Fruit fly (Drosophila melanogaster) whole organism, embryonic: Measurements from ENCODE around the gene CG34138.

Experiments used
- BEAF-32 ChIP-seq: fragments of 200-800 bp; sonication (Bioruptor generic); optimal IDR thresholded peaks from 3 replicates; lab custom pipeline; 2017; ENCODE audit warnings: missing biosample characterization, missing genetic modification characterization, mild to moderate bottlenecking, moderate library complexity, missing genetic modification reagents
- CG10147 ChIP-seq: fragments of 200-800 bp; sonication (Bioruptor generic); optimal IDR thresholded peaks from 2 replicates; lab custom pipeline; 2019; ENCODE audit warnings: missing biosample characterization, mild to moderate bottlenecking, missing genetic modification characterization, moderate library complexity
- CG10431 ChIP-seq: fragments of 200-800 bp; sonication (Bioruptor generic); optimal IDR thresholded peaks from 3 replicates; lab custom pipeline; 2018; ENCODE audit warnings: missing biosample characterization, mild to moderate bottlenecking, missing genetic modification characterization
- CG10543 ChIP-seq: fragments of 200-800 bp; sonication (Bioruptor generic); optimal IDR thresholded peaks from 3 replicates; lab custom pipeline; 2017; ENCODE audit warnings: missing biosample characterization, mild to moderate bottlenecking, missing genetic modification characterization, moderate library complexity
- CG10654 ChIP-seq: fragments of 200-800 bp; sonication (Bioruptor generic); optimal IDR thresholded peaks from 2 replicates; lab custom pipeline; 2016; ENCODE audit warnings: missing biosample characterization, missing genetic modification characterization
- CG10959 ChIP-seq: fragments of 200-800 bp; sonication (Bioruptor generic); IDR thresholded peaks from 2 replicates; pipeline ENCODE4 v1.3.6; 2022; ENCODE audit warnings: missing biosample characterization, missing genetic modification characterization
- CG14860 ChIP-seq: fragments of 200-800 bp; sonication (Bioruptor generic); IDR thresholded peaks from 3 replicates; pipeline ENCODE4 v1.3.6; 2022; ENCODE audit warnings: missing biosample characterization, missing genetic modification characterization; ENCODE audit not compliant: partially characterized antibody
- CG15514 ChIP-seq: fragments of 200-800 bp; sonication (Bioruptor generic); optimal IDR thresholded peaks from 3 replicates; lab custom pipeline; 2017; ENCODE audit warnings: missing biosample characterization, missing genetic modification characterization, mild to moderate bottlenecking, moderate library complexity, missing genetic modification reagents
- CG16863 ChIP-seq: fragments of 200-800 bp; sonication (Bioruptor generic); optimal IDR thresholded peaks from 3 replicates; lab custom pipeline; 2016; ENCODE audit warnings: missing biosample characterization, missing genetic modification characterization
- CG30020 ChIP-seq: fragments of 200-800 bp; optimal IDR thresholded peaks from 2 replicates; lab custom pipeline; 2019; ENCODE audit warnings: missing biosample characterization, mild to moderate bottlenecking, missing genetic modification characterization, moderate library complexity
- CG31388 ChIP-seq: fragments of 200-800 bp; sonication (Bioruptor generic); optimal IDR thresholded peaks from 2 replicates; lab custom pipeline; 2016; ENCODE audit warnings: missing biosample characterization, missing genetic modification characterization
- CG3281 ChIP-seq: fragments of 200-800 bp; sonication (Bioruptor generic); optimal IDR thresholded peaks from 3 replicates; lab custom pipeline; 2017; ENCODE audit warnings: missing biosample characterization, mild to moderate bottlenecking, missing genetic modification characterization
- CG3838 ChIP-seq: fragments of 200-800 bp; sonication (Bioruptor generic); optimal IDR thresholded peaks from 3 replicates; lab custom pipeline; 2016; ENCODE audit warnings: missing biosample characterization, missing genetic modification characterization
- CG5953 ChIP-seq: fragments of 200-800 bp; sonication (Bioruptor generic); IDR thresholded peaks from 2 replicates; pipeline ENCODE4 v1.3.6; 2022; ENCODE audit warnings: missing biosample characterization, missing genetic modification characterization
- CG6272 ChIP-seq: fragments of 200-800 bp; sonication (Bioruptor generic); IDR thresholded peaks from 2 replicates; pipeline ENCODE4 v1.3.6; 2022; ENCODE audit warnings: missing biosample characterization, missing genetic modification characterization
- CG6654 ChIP-seq: fragments of 200-800 bp; sonication (Bioruptor generic); optimal IDR thresholded peaks from 2 replicates; lab custom pipeline; 2017; ENCODE audit warnings: missing biosample characterization, mild to moderate bottlenecking, missing genetic modification characterization
- CG6854 ChIP-seq: fragments of 200-800 bp; sonication (Bioruptor generic); optimal IDR thresholded peaks from 3 replicates; lab custom pipeline; 2017; ENCODE audit warnings: missing biosample characterization, mild to moderate bottlenecking, missing genetic modification characterization
- CG7372 ChIP-seq: fragments of 200-800 bp; sonication (Bioruptor generic); IDR thresholded peaks from 2 replicates; pipeline ENCODE4 v1.3.6; 2022; ENCODE audit warnings: missing biosample characterization, missing genetic modification characterization
- CG8944 ChIP-seq: fragments of 200-800 bp; sonication (Bioruptor generic); optimal IDR thresholded peaks from 3 replicates; lab custom pipeline; 2016; ENCODE audit warnings: missing biosample characterization, missing genetic modification characterization
- CG9437 ChIP-seq: fragments of 200-800 bp; sonication (Bioruptor generic); optimal IDR thresholded peaks from 2 replicates; lab custom pipeline; 2018; ENCODE audit warnings: missing biosample characterization, mild to moderate bottlenecking, missing genetic modification characterization
- CG9817 ChIP-seq: fragments of 200-800 bp; sonication (Bioruptor generic); optimal IDR thresholded peaks from 2 replicates; lab custom pipeline; 2018; ENCODE audit warnings: missing biosample characterization, mild to moderate bottlenecking, missing genetic modification characterization, moderate library complexity
- CrebB ChIP-seq: fragments of 200-800 bp; sonication (Bioruptor generic); optimal IDR thresholded peaks from 3 replicates; lab custom pipeline; 2018; ENCODE audit warnings: missing biosample characterization, mild to moderate bottlenecking, missing genetic modification characterization
- Dek ChIP-seq: fragments of 200-800 bp; sonication (Bioruptor generic); optimal IDR thresholded peaks from 3 replicates; lab custom pipeline; 2019; ENCODE audit warnings: missing biosample characterization, mild to moderate bottlenecking, missing genetic modification characterization, moderate library complexity
- Ets65A ChIP-seq: fragments of 200-800 bp; sonication (Bioruptor generic); peaks from one replicate; lab custom pipeline; 2016; ENCODE audit warnings: missing biosample characterization, missing genetic modification characterization
- Gug ChIP-seq: fragments of 200-800 bp; sonication (Bioruptor generic); IDR thresholded peaks from 4 replicates; pipeline ENCODE4 v1.3.6; 2022; ENCODE audit warnings: missing biosample characterization, missing genetic modification characterization
- HHEX ChIP-seq: fragments of 200-800 bp; sonication (Bioruptor generic); optimal IDR thresholded peaks from 3 replicates; lab custom pipeline; 2017; ENCODE audit warnings: missing biosample characterization, mild to moderate bottlenecking, missing genetic modification characterization, missing genetic modification reagents
- HmgD ChIP-seq: fragments of 200-800 bp; sonication (Bioruptor generic); optimal IDR thresholded peaks from 3 replicates; lab custom pipeline; 2016; ENCODE audit warnings: missing biosample characterization, missing genetic modification characterization
- Jarid2 ChIP-seq: fragments of 200-800 bp; sonication (Bioruptor generic); optimal IDR thresholded peaks from 3 replicates; lab custom pipeline; 2017; ENCODE audit warnings: mild to moderate bottlenecking, missing biosample characterization, missing genetic modification reagents, missing genetic modification characterization
- Myb ChIP-seq: fragments of 200-800 bp; sonication (Bioruptor generic); optimal IDR thresholded peaks from 2 replicates; lab custom pipeline; 2016; ENCODE audit warnings: missing biosample characterization, missing genetic modification characterization
- Taf1 ChIP-seq: fragments of 200-800 bp; sonication (Bioruptor generic); IDR thresholded peaks from 2 replicates; pipeline ENCODE4 v1.3.6; 2022; ENCODE audit warnings: missing biosample characterization, missing genetic modification characterization
- Xbp1 ChIP-seq: fragments of 200-800 bp; sonication (Bioruptor generic); optimal IDR thresholded peaks from 3 replicates; lab custom pipeline; 2016; ENCODE audit warnings: missing biosample characterization, mild to moderate bottlenecking, missing genetic modification characterization
- abd-A ChIP-seq: fragments of 200-800 bp; sonication (Bioruptor generic); optimal IDR thresholded peaks from 3 replicates; lab custom pipeline; 2019; ENCODE audit warnings: missing biosample characterization, mild to moderate bottlenecking, missing genetic modification characterization, moderate library complexity
- ato ChIP-seq: fragments of 200-800 bp; sonication (Bioruptor generic); IDR thresholded peaks from 2 replicates; pipeline ENCODE4 v1.3.6; 2022; ENCODE audit warnings: missing biosample characterization, missing genetic modification characterization; ENCODE audit not compliant: partially characterized antibody
- bsh ChIP-seq, 2 experiments: fragments of 200-800 bp; sonication (Bioruptor generic); optimal IDR thresholded peaks; 2 replicates each; lab custom pipeline; 2017 to 2018; ENCODE audit warnings: mild to moderate bottlenecking in 2 of 2, missing biosample characterization in 2 of 2, missing genetic modification characterization in 2 of 2, moderate library complexity in 1 of 2
- cato ChIP-seq: fragments of 200-800 bp; sonication (Bioruptor generic); optimal IDR thresholded peaks from 2 replicates; lab custom pipeline; 2016; ENCODE audit warnings: missing biosample characterization, missing genetic modification characterization, borderline replicate concordance
- dysf ChIP-seq: fragments of 200-800 bp; sonication (Bioruptor generic); IDR thresholded peaks from 3 replicates; pipeline ENCODE4 v1.3.6; 2022; ENCODE audit warnings: missing biosample characterization, missing genetic modification characterization
- esg ChIP-seq: fragments of 200-800 bp; sonication (Bioruptor generic); conservative IDR thresholded peaks from 2 replicates; pipeline ENCODE4 v1.3.6; 2022; ENCODE audit warnings: missing biosample characterization, missing genetic modification characterization
- exex ChIP-seq: fragments of 200-800 bp; sonication (Bioruptor generic); optimal IDR thresholded peaks from 4 replicates; lab custom pipeline; 2018; ENCODE audit warnings: missing biosample characterization, mild to moderate bottlenecking, missing genetic modification characterization, moderate library complexity
- grau ChIP-seq: fragments of 200-800 bp; optimal IDR thresholded peaks from 3 replicates; lab custom pipeline; 2019; ENCODE audit warnings: missing biosample characterization, mild to moderate bottlenecking, missing genetic modification characterization, moderate library complexity
- gsb ChIP-seq: fragments of 200-800 bp; sonication (Bioruptor generic); IDR thresholded peaks from 2 replicates; pipeline ENCODE4 v1.3.6; 2022; ENCODE audit warnings: missing biosample characterization, missing genetic modification characterization
- gt ChIP-seq: fragments of 200-800 bp; sonication (Bioruptor generic); IDR thresholded peaks from 2 replicates; pipeline ENCODE4 v1.3.6; 2022; ENCODE audit warnings: missing biosample characterization, missing genetic modification characterization
- hkb ChIP-seq, 2 experiments: fragments of 200-800 bp in 1 of 2; fragments of >200 bp in 1 of 2; sonication (Bioruptor generic) in 1 of 2; IDR thresholded peaks in 1 of 2; optimal IDR thresholded peaks in 1 of 2; 2 replicates each; pipeline versions ENCODE4 v1.3.6 to Lab custom; 2017 to 2022; ENCODE audit warnings: missing biosample characterization in 1 of 2, missing genetic modification characterization in 1 of 2
- ind ChIP-seq: fragments of 200-800 bp; sonication (Bioruptor generic); optimal IDR thresholded peaks from 3 replicates; lab custom pipeline; 2016; ENCODE audit warnings: missing biosample characterization, missing genetic modification characterization
- jumu ChIP-seq: fragments of 200-800 bp; sonication (Bioruptor generic); optimal IDR thresholded peaks from 3 replicates; lab custom pipeline; 2016; ENCODE audit warnings: missing biosample characterization, missing genetic modification characterization
- lmd ChIP-seq: fragments of 200-800 bp; sonication (Bioruptor generic); IDR thresholded peaks from 2 replicates; pipeline ENCODE4 v1.3.6; 2022; ENCODE audit warnings: missing biosample characterization, missing genetic modification characterization
- pan ChIP-seq, 4 experiments: fragments of >200 bp in 3 of 4; fragments of 200-800 bp in 1 of 4; sonication (Bioruptor generic) in 1 of 4; optimal IDR thresholded peaks in 3 of 4; IDR thresholded peaks in 1 of 4; 2 replicates each; pipeline versions ENCODE4 v1.3.6 to Lab custom; 2017 to 2022; ENCODE audit warnings: missing biosample characterization in 2 of 4, missing genetic modification characterization in 2 of 4, mixed read lengths in 1 of 4
- so ChIP-seq: fragments of 200-800 bp; sonication (Bioruptor generic); IDR thresholded peaks from 3 replicates; pipeline ENCODE4 v1.3.6; 2022; ENCODE audit warnings: missing biosample characterization, missing genetic modification characterization
- trh ChIP-seq: fragments of 200-800 bp; sonication (Bioruptor generic); optimal IDR thresholded peaks from 2 replicates; lab custom pipeline; 2016; ENCODE audit warnings: missing biosample characterization, missing genetic modification characterization
- usp ChIP-seq: fragments of >200 bp; optimal IDR thresholded peaks from 2 replicates; lab custom pipeline; 2017; ENCODE audit warnings: missing biosample characterization, missing genetic modification characterization

The CG34138 gene

DNA sequence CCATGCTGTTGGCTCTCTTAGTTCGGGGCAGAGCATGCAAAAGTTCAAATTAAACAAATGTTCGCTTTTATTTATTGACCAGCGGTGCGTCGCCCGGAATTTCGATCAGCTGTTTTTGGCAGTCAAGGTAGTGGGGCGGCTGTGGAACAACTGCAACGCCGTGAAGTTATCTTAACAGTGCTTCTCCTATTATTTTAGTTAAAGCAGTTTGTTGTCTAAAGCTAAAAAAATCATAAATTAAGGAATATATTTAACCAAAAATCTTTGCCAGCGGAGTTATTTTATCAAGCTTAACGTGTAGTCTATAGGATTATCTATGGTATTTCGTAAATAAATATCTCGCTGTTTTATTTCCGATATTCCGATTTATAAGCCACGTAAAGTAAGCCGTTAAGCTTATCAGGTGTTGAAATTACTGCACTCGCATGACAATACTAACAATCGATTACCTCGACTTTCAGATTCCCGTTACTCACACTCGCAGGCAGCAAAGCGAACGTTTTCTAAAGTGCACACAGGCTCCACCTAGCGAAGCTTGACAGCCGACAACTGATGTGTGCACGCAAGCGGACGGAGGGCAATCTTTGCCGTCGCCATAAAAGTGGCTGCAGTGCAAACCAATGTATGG lies 13.7 kb downstream of the CG34138 start, which contains the start of the genes CG6195 and CG31220 (continued):
- no peak for TF ChIP-seq CG10147
- no peak for TF ChIP-seq hkb (optimal IDR thresholded peaks at IDR 0.05; lab: Kevin White, UChicago)
- TF ChIP-seq hkb (GFP tag; IDR thresholded peaks at IDR 0.05; lab: Robert Waterston, UW) = peak; percentile 24; the same call in 1 of the 2 replicates
- TF ChIP-seq pan (optimal IDR thresholded peaks at IDR 0.05; lab: Kevin White, UChicago) = no peak
- TF ChIP-seq pan (GFP tag; optimal IDR thresholded peaks at IDR 0.05 in 1 of 2, IDR thresholded peaks at IDR 0.05 in 1 of 2) = peak in 1 of 2 experiments; percentile 19
- no peak for TF ChIP-seq CG10959 (GFP tag; lab: Robert Waterston, UW)
- TF ChIP-seq Taf1 (GFP tag; lab: Robert Waterston, UW) = no peak
- TF ChIP-seq bsh (GFP tag; optimal IDR thresholded peaks at IDR 0.05; lab: Kevin White, UChicago) = peak in 1 of 2 experiments; percentile 23
- TF ChIP-seq CG14860 (GFP tag; lab: Robert Waterston, UW) = peak; percentile 26; the same call in 1 of the 3 replicates
- TF ChIP-seq HmgD = peak; percentile 22
- no peak for TF ChIP-seq lmd (GFP tag; lab: Robert Waterston, UW)
- peak; percentile 76 for TF ChIP-seq Myb (GFP tag; lab: Kevin White, UChicago)
- peak; percentile 62 for TF ChIP-seq Ets65A (GFP tag; lab: Kevin White, UChicago)
- TF ChIP-seq CG10431 (GFP tag; lab: Kevin White, UChicago) = peak; percentile 17
- TF ChIP-seq CG9437 = peak; percentile 10
- TF ChIP-seq BEAF-32 = peak; percentile 56
- TF ChIP-seq cato (GFP tag; lab: Kevin White, UChicago) = no peak
- peak; percentile 24 for TF ChIP-seq grau
- TF ChIP-seq CrebB (tag; lab: Kevin White, UChicago) = no peak
- TF ChIP-seq Dek (tag; lab: Kevin White, UChicago) = peak; percentile 44
- no peak for TF ChIP-seq CG10543
- TF ChIP-seq CG3281 (GFP tag; lab: Kevin White, UChicago) = no peak
- TF ChIP-seq CG6854 (GFP tag; lab: Kevin White, UChicago) = no peak
- TF ChIP-seq Xbp1 (GFP tag; lab: Kevin White, UChicago) = peak; percentile 44
- no peak for TF ChIP-seq abd-A (tag; lab: Kevin White, UChicago)
- no peak for TF ChIP-seq HHEX (GFP tag; lab: Kevin White, UChicago)
- no peak for TF ChIP-seq Jarid2 (GFP tag; lab: Kevin White, UChicago)
- TF ChIP-seq CG30020 (tag; lab: Kevin White, UChicago) = peak; percentile 90
- TF ChIP-seq dysf (GFP tag; lab: Robert Waterston, UW) = 0 out of 3 replicates have a peak, but pooled peaks have one; percentile 24
- peak; percentile 53 for TF ChIP-seq CG15514 (GFP tag; lab: Kevin White, UChicago)
- TF ChIP-seq ind (GFP tag; lab: Kevin White, UChicago) = no peak
- no peak for TF ChIP-seq so (GFP tag; lab: Robert Waterston, UW)
- TF ChIP-seq ato = 0 out of 2 replicates have a peak, but pooled peaks have one; percentile 10
- TF ChIP-seq CG8944 (GFP tag; lab: Kevin White, UChicago) = no peak
- no peak for TF ChIP-seq exex
- no peak for TF ChIP-seq gsb (GFP tag; lab: Robert Waterston, UW)
- no peak for TF ChIP-seq Gug (GFP tag; lab: Robert Waterston, UW)
- TF ChIP-seq trh (GFP tag; lab: Kevin White, UChicago) = no peak
- 0 out of 2 replicates have a peak, but pooled peaks have one; percentile 35 for TF ChIP-seq CG5953 (GFP tag; lab: Robert Waterston, UW)
- TF ChIP-seq CG9817 = no peak
- TF ChIP-seq jumu (GFP tag; lab: Kevin White, UChicago) = no peak
- TF ChIP-seq CG3838 = no peak
- no peak for TF ChIP-seq CG10654 (GFP tag; lab: Kevin White, UChicago)
- TF ChIP-seq gt = no peak
- no peak for TF ChIP-seq CG6654
- peak; percentile 2 for TF ChIP-seq CG16863
- no peak for TF ChIP-seq CG7372
- no peak for TF ChIP-seq esg (GFP tag; lab: Robert Waterston, UW)
- no peak for TF ChIP-seq CG6272 (GFP tag; lab: Robert Waterston, UW)
- TF ChIP-seq CG31388 (GFP tag; lab: Kevin White, UChicago) = no peak
- TF ChIP-seq usp (GFP tag; lab: Kevin White, UChicago) = no peak
